Fruit fly (Drosophila melanogaster) whole organism, prepupa: Measurements from ENCODE around the gene HisRS.

Experiments used
- CG16779 ChIP-seq: fragments of 200-800 bp; sonication (Bioruptor generic); optimal IDR thresholded peaks from 3 replicates; lab custom pipeline; 2017; ENCODE audit warnings: missing biosample characterization, mild to moderate bottlenecking, missing genetic modification characterization
- CG31627 ChIP-seq: fragments of 200-800 bp; sonication (Bioruptor generic); optimal IDR thresholded peaks from 3 replicates; lab custom pipeline; 2016; ENCODE audit warnings: missing biosample characterization, missing genetic modification characterization
- CG6854 ChIP-seq: fragments of 200-800 bp; sonication (Bioruptor generic); optimal IDR thresholded peaks from 2 replicates; lab custom pipeline; 2017; ENCODE audit warnings: missing biosample characterization, mild to moderate bottlenecking, missing genetic modification characterization
- Eip75B ChIP-seq: fragments of 200-800 bp; sonication (Bioruptor generic); optimal IDR thresholded peaks from 3 replicates; lab custom pipeline; 2016; ENCODE audit warnings: missing biosample characterization, missing genetic modification characterization
- Hr39 ChIP-seq: fragments of 200-800 bp; sonication (Bioruptor generic); optimal IDR thresholded peaks from 2 replicates; lab custom pipeline; 2016; ENCODE audit warnings: missing biosample characterization, missing genetic modification characterization
- Lpt ChIP-seq: fragments of 200-800 bp; sonication (Bioruptor generic); optimal IDR thresholded peaks from 3 replicates; lab custom pipeline; 2016; ENCODE audit warnings: missing biosample characterization, missing genetic modification characterization
- Sox102F ChIP-seq: fragments of 200-800 bp; sonication (Bioruptor generic); optimal IDR thresholded peaks from 2 replicates; lab custom pipeline; 2016; ENCODE audit warnings: missing biosample characterization, mild to moderate bottlenecking, missing genetic modification characterization
- cyc ChIP-seq: fragments of 200-800 bp; sonication (Bioruptor generic); optimal IDR thresholded peaks from 3 replicates; lab custom pipeline; 2016; ENCODE audit warnings: missing biosample characterization, missing genetic modification characterization
- esn ChIP-seq: fragments of 200-800 bp; sonication (Bioruptor generic); optimal IDR thresholded peaks from 2 replicates; lab custom pipeline; 2016; ENCODE audit warnings: missing biosample characterization, mild to moderate bottlenecking, missing genetic modification characterization, moderate library complexity
- fd59A ChIP-seq: fragments of 200-800 bp; sonication (Bioruptor generic); optimal IDR thresholded peaks from 2 replicates; lab custom pipeline; 2017; ENCODE audit warnings: missing biosample characterization, mild to moderate bottlenecking, missing genetic modification characterization, missing genetic modification reagents
- fkh ChIP-seq: fragments of 200-800 bp; sonication (Bioruptor generic); optimal IDR thresholded peaks from 3 replicates; lab custom pipeline; 2017; ENCODE audit warnings: missing biosample characterization, mild to moderate bottlenecking, missing genetic modification characterization, moderate library complexity
- lz ChIP-seq: fragments of 200-800 bp; sonication (Bioruptor generic); optimal IDR thresholded peaks from 3 replicates; lab custom pipeline; 2016; ENCODE audit warnings: missing biosample characterization, missing genetic modification characterization
- salr ChIP-seq, 2 experiments: fragments of 200-800 bp; sonication (Bioruptor generic); optimal IDR thresholded peaks; 3 replicates each; lab custom pipeline; 2016 to 2018; ENCODE audit warnings: missing biosample characterization in 2 of 2, missing genetic modification characterization in 2 of 2, mild to moderate bottlenecking in 1 of 2
- vri ChIP-seq: fragments of 200-800 bp; sonication (Bioruptor generic); optimal IDR thresholded peaks from 3 replicates; lab custom pipeline; 2016; ENCODE audit warnings: missing biosample characterization, mild to moderate bottlenecking, missing genetic modification characterization

- peak; percentile 38 for TF ChIP-seq Eip75B (GFP tag; lab: Kevin White, UChicago)
- no peak for TF ChIP-seq cyc (GFP tag; lab: Kevin White, UChicago)
- TF ChIP-seq CG6854 (GFP tag; lab: Kevin White, UChicago): no peak
- no peak for TF ChIP-seq vri (GFP tag; lab: Kevin White, UChicago)
- no peak for TF ChIP-seq Sox102F (GFP tag; lab: Kevin White, UChicago)
- TF ChIP-seq Hr39 (GFP tag; lab: Kevin White, UChicago): no peak
- TF ChIP-seq CG16779: no peak
- no peak for TF ChIP-seq fkh (GFP tag; lab: Kevin White, UChicago)
- TF ChIP-seq salr (GFP tag; optimal IDR thresholded peaks at IDR 0.05; lab: Kevin White, UChicago): peak in 1 of 2 experiments; percentile 25
- no peak for TF ChIP-seq Lpt (GFP tag; lab: Kevin White, UChicago)
- no peak for TF ChIP-seq esn
- TF ChIP-seq CG31627 (GFP tag; lab: Kevin White, UChicago): no peak
- TF ChIP-seq lz (GFP tag; lab: Kevin White, UChicago): no peak
- TF ChIP-seq fd59A (GFP tag; lab: Kevin White, UChicago): peak; percentile 33
These were observed 43.4 kb downstream of the HisRS start for dm6 chrX:18558583-18558982.
